Worm (Caenorhabditis elegans) whole organism, L2 larva: ENCODE results near the gene C14A4.6.
A peak's percentile ranks its signal among the peaks of the same experiment; 100 is the strongest.

ENCODE experiments used
- C34F6.9 ChIP-seq: fragments of 150-350 bp; optimal IDR thresholded peaks from 2 replicates; lab custom pipeline; 2014; ENCODE audit warnings: missing biosample characterization, missing genetic modification characterization
- F13H6.1 ChIP-seq: sonication (generic microtip); optimal IDR thresholded peaks from 2 replicates; lab custom pipeline; 2016; ENCODE audit warnings: missing genetic modification characterization, missing compliant biosample characterization
- R02D3.7 ChIP-seq: fragments of 150-350 bp; optimal IDR thresholded peaks from 2 replicates; lab custom pipeline; 2014; ENCODE audit warnings: missing biosample characterization, missing genetic modification characterization
- Y55F3AM.14 ChIP-seq: fragments of 200-800 bp; sonication (Bioruptor generic); optimal IDR thresholded peaks from 2 replicates; lab custom pipeline; 2018; ENCODE audit warnings: mild to moderate bottlenecking, missing genetic modification characterization, missing compliant biosample characterization
- alr-1 ChIP-seq: fragments of 150-350 bp; optimal IDR thresholded peaks from 2 replicates; lab custom pipeline; 2014; ENCODE audit warnings: missing biosample characterization, missing genetic modification characterization
- aly-2 ChIP-seq: fragments of 150-350 bp; optimal IDR thresholded peaks from 2 replicates; lab custom pipeline; 2014; ENCODE audit warnings: missing biosample characterization, missing genetic modification characterization
- ama-1 ChIP-seq: fragments of 150-350 bp; optimal IDR thresholded peaks from 2 replicates; lab custom pipeline; 2018; ENCODE audit warnings: inconsistent platforms
- ceh-16 ChIP-seq: fragments of 150-350 bp; optimal IDR thresholded peaks from 2 replicates; lab custom pipeline; 2014; ENCODE audit warnings: missing biosample characterization, missing genetic modification characterization
- ceh-82 ChIP-seq: fragments of 150-350 bp; optimal IDR thresholded peaks from 2 replicates; lab custom pipeline; 2014; ENCODE audit warnings: missing biosample characterization, missing genetic modification characterization
- crh-2 ChIP-seq: sonication (generic microtip); optimal IDR thresholded peaks from 2 replicates; lab custom pipeline; 2017; ENCODE audit warnings: missing biosample characterization, missing genetic modification characterization
- dmd-4 ChIP-seq: sonication (generic microtip); optimal IDR thresholded peaks from 2 replicates; lab custom pipeline; 2017; ENCODE audit warnings: missing biosample characterization, missing genetic modification characterization
- elt-1 ChIP-seq: fragments of 150-350 bp; optimal IDR thresholded peaks from 2 replicates; lab custom pipeline; 2014; ENCODE audit warnings: missing biosample characterization, missing genetic modification characterization
- elt-3 ChIP-seq: sonication (generic microtip); optimal IDR thresholded peaks from 2 replicates; lab custom pipeline; 2017; ENCODE audit warnings: missing biosample characterization, missing genetic modification characterization
- fos-1 ChIP-seq: fragments of 150-350 bp; optimal IDR thresholded peaks from 2 replicates; lab custom pipeline; 2014; ENCODE audit warnings: missing biosample characterization, missing genetic modification characterization
- gmeb-1 ChIP-seq: fragments of 150-350 bp; optimal IDR thresholded peaks from 2 replicates; lab custom pipeline; 2014; ENCODE audit warnings: missing biosample characterization, missing genetic modification characterization
- lin-11 ChIP-seq: fragments of 150-350 bp; sonication (generic microtip); optimal IDR thresholded peaks from 2 replicates; lab custom pipeline; 2014; ENCODE audit warnings: missing biosample characterization, missing genetic modification characterization, inconsistent platforms, mixed read lengths
- lin-13 ChIP-seq: fragments of 150-350 bp; optimal IDR thresholded peaks from 2 replicates; lab custom pipeline; 2014; ENCODE audit warnings: missing biosample characterization, missing genetic modification reagents, missing genetic modification characterization
- lin-39 ChIP-seq: fragments of 150-350 bp; optimal IDR thresholded peaks from 2 replicates; lab custom pipeline; 2014; ENCODE audit warnings: missing biosample characterization, missing genetic modification reagents, missing genetic modification characterization
- lsy-2 ChIP-seq, 2 experiments: fragments of 150-350 bp in 1 of 2; sonication (generic microtip) in 1 of 2; optimal IDR thresholded peaks; 2 replicates each; lab custom pipeline; 2014 to 2017; ENCODE audit warnings: missing biosample characterization in 2 of 2, missing genetic modification characterization in 2 of 2
- mab-5 ChIP-seq: fragments of 150-350 bp; optimal IDR thresholded peaks from 2 replicates; lab custom pipeline; 2014; ENCODE audit warnings: missing biosample characterization, missing genetic modification characterization
- mbf-1 ChIP-seq: sonication (generic microtip); optimal IDR thresholded peaks from 2 replicates; lab custom pipeline; 2017; ENCODE audit warnings: missing biosample characterization, missing genetic modification characterization
- mdl-1 ChIP-seq, 2 experiments: fragments of 150-350 bp in 1 of 2; sonication (generic microtip) in 1 of 2; optimal IDR thresholded peaks; 2 replicates each; lab custom pipeline; 2017; ENCODE audit warnings: missing biosample characterization in 2 of 2, missing genetic modification characterization in 2 of 2
- nhr-10 ChIP-seq: sonication (generic microtip); optimal IDR thresholded peaks from 2 replicates; lab custom pipeline; 2017; ENCODE audit warnings: missing biosample characterization, missing genetic modification characterization
- nhr-12 ChIP-seq: fragments of 150-350 bp; optimal IDR thresholded peaks from 2 replicates; lab custom pipeline; 2014; ENCODE audit warnings: missing biosample characterization, missing genetic modification characterization
- nhr-129 ChIP-seq: fragments of 150-350 bp; optimal IDR thresholded peaks from 2 replicates; lab custom pipeline; 2014; ENCODE audit warnings: missing biosample characterization, missing genetic modification characterization
- nhr-21 ChIP-seq: fragments of 150-350 bp; optimal IDR thresholded peaks from 2 replicates; lab custom pipeline; 2014; ENCODE audit warnings: missing biosample characterization, missing genetic modification characterization
- nhr-237 ChIP-seq: fragments of 150-350 bp; optimal IDR thresholded peaks from 2 replicates; lab custom pipeline; 2014; ENCODE audit warnings: missing biosample characterization, missing genetic modification characterization
- nhr-6 ChIP-seq: fragments of 150-350 bp; optimal IDR thresholded peaks from 2 replicates; lab custom pipeline; 2014; ENCODE audit warnings: missing biosample characterization, missing genetic modification characterization
- nhr-77 ChIP-seq: fragments of 150-350 bp; optimal IDR thresholded peaks from 2 replicates; lab custom pipeline; 2014; ENCODE audit warnings: missing biosample characterization, missing genetic modification characterization
- sem-4 ChIP-seq: fragments of 150-350 bp; optimal IDR thresholded peaks from 2 replicates; lab custom pipeline; 2014; ENCODE audit warnings: missing biosample characterization, missing genetic modification reagents, missing genetic modification characterization
- snpc-4 ChIP-seq: fragments of 150-350 bp; optimal IDR thresholded peaks from 2 replicates; lab custom pipeline; 2014; ENCODE audit warnings: missing biosample characterization, missing genetic modification characterization
- unc-39 ChIP-seq: fragments of 150-350 bp; optimal IDR thresholded peaks from 2 replicates; lab custom pipeline; 2014; ENCODE audit warnings: missing biosample characterization, missing genetic modification characterization
- unc-55 ChIP-seq: fragments of 150-350 bp; sonication (generic microtip); optimal IDR thresholded peaks from 3 replicates; lab custom pipeline; 2014; ENCODE audit warnings: missing biosample characterization, missing genetic modification reagents, missing genetic modification characterization
- unc-62 ChIP-seq: fragments of 150-350 bp; optimal IDR thresholded peaks from 2 replicates; lab custom pipeline; 2014; ENCODE audit warnings: missing biosample characterization, missing genetic modification reagents, missing genetic modification characterization
- zag-1 ChIP-seq: fragments of 150-350 bp; optimal IDR thresholded peaks from 2 replicates; lab custom pipeline; 2014; ENCODE audit warnings: missing biosample characterization, missing genetic modification characterization
- ztf-4 ChIP-seq: fragments of 150-350 bp; optimal IDR thresholded peaks from 2 replicates; lab custom pipeline; 2014; ENCODE audit warnings: missing biosample characterization, missing genetic modification characterization

C14A4.6 gene

ce11 chrII:10598039-10598438, 3.5 kb upstream of the C14A4.6 start, which contains the start of gene C14A4.8:
TSS of gene C14A4.8 (minus strand) at chrII:10598139.
- TF ChIP-seq alr-1: no peak
- no peak for TF ChIP-seq snpc-4 (tag; lab: Kevin White, UChicago)
- TF ChIP-seq dmd-4 (tag; lab: Kevin White, UChicago): no peak
- TF ChIP-seq zag-1: no peak
- TF ChIP-seq unc-39: no peak

DNA sequence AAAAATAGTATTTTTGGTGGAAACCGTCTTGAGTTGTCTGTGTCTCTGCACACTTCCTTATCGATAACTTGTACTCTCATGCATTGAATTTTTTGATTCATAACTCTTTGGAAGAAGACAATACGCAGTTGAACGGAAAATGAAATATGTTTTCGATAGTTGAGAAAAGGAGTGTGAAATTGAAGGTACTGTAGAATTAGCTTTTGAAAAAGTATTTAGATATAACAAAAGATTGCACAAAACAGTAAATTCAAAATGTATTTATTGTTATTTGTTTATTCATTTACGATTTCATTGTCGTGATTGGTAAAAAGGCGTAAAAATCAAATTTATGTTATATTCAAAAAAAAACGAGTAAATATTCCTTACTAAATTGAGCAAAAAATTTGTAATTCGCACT, 1.9 kb upstream of the C14A4.6 start, which contains the start of gene C14A4.7:
Gene C14A4.7, minus strand, starts transcription at position 101 of the 400 bp plus-strand sequence.
- no peak for TF ChIP-seq ztf-4 (tag; lab: Kevin White, UChicago)
- no peak for TF ChIP-seq unc-55 (GFP tag; lab: Kevin White, UChicago)
- peak; percentile 37 for TF ChIP-seq fos-1
- TF ChIP-seq unc-39: no peak

DNA sequence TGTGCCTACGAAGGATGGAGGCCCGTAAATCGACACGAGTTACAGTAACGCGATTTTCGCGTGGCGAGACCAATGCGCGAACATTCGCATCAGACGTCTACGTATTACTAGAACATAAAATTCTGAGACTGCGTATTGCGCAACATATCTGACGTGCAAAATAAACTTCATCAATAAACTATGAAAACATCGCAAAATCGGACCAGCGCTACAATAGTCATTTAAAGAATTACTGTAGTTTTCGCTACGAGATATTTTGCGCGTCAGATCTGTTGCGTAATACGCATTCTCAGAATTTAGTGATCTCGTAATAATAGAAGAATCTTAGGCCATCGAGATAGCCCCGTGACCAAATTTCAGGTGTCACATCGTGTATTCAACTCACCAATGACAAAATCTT, 264 bp downstream of the C14A4.6 start:
- no peak for TF ChIP-seq nhr-12
- TF ChIP-seq elt-1 (tag; lab: Kevin White, UChicago): no peak
- no peak for TF ChIP-seq ama-1 (lab: Kevin White, UChicago)
- TF ChIP-seq R02D3.7 (tag; lab: Kevin White, UChicago): no peak
- no peak for TF ChIP-seq ceh-16 (tag; lab: Kevin White, UChicago)
- TF ChIP-seq dmd-4 (tag; lab: Kevin White, UChicago): no peak
- no peak for TF ChIP-seq nhr-6 (tag; lab: Kevin White, UChicago)
- no peak for TF ChIP-seq crh-2 (tag; lab: Kevin White, UChicago)
- no peak for TF ChIP-seq alr-1
- TF ChIP-seq nhr-237 (tag; lab: Kevin White, UChicago): no peak
- TF ChIP-seq aly-2: no peak
- no peak for TF ChIP-seq unc-39
- TF ChIP-seq nhr-21 (tag; lab: Kevin White, UChicago): no peak
- no peak for TF ChIP-seq nhr-10 (tag; lab: Kevin White, UChicago)
- TF ChIP-seq lin-13: no peak
- no peak for TF ChIP-seq mab-5 (tag; lab: Kevin White, UChicago)
- no peak for TF ChIP-seq lsy-2 (tag; optimal IDR thresholded peaks at IDR 0.05; lab: Kevin White, UChicago)
- no peak for TF ChIP-seq gmeb-1 (tag; lab: Kevin White, UChicago)
- no peak for TF ChIP-seq sem-4 (tag; lab: Kevin White, UChicago)
- no peak for TF ChIP-seq C34F6.9 (tag; lab: Kevin White, UChicago)

ce11 chrII:10592452-10592851, 2.1 kb downstream of the C14A4.6 start, which contains the start of gene crn-5:
TSS of gene crn-5 (plus strand) at chrII:10592752.
- TF ChIP-seq lin-39 (tag; lab: Kevin White, UChicago) (no peak), fos-1 (no peak), mdl-1 (tag; optimal IDR thresholded peaks at IDR 0.05; lab: Kevin White, UChicago) (no peak), elt-3 (tag; lab: Kevin White, UChicago) (no peak), unc-62 (GFP tag; lab: Kevin White, UChicago) (no peak), ceh-16 (tag; lab: Kevin White, UChicago) (no peak), alr-1 (no peak), sem-4 (tag; lab: Kevin White, UChicago) (no peak), lin-11 (no peak), dmd-4 (tag; lab: Kevin White, UChicago) (no peak), mbf-1 (tag; lab: Kevin White, UChicago) (no peak), gmeb-1 (tag; lab: Kevin White, UChicago) (no peak), nhr-10 (tag; lab: Kevin White, UChicago) (no peak), F13H6.1 (tag; lab: Kevin White, UChicago) (no peak), ztf-4 (tag; lab: Kevin White, UChicago) (no peak)
- TF ChIP-seq, all 48 proteins: peak for 0

DNA sequence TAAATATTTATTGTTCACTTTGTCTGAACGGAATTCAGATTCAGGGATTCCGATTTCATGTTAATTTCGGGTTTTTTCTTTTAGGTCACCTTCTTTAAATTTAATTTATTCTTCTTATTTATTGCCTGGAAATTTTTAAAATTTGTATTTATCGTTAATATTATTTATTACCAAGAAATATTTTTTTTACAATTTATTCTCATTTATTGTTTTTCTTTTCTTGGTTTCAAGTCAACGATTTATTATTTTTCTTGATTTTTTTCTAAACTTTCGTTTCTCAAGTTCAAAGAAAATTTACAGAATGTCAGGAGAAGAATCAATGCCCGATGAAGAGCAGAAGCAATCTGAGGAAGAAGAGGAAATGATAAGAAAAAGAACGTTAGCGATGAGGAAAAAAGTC, 6.8 kb downstream of the C14A4.6 start, which contains the start of gene crn-3:
Gene crn-3, plus strand, starts transcription at position 301 of the 400 bp plus-strand sequence.
- TF ChIP-seq ceh-82: no peak
- no peak for TF ChIP-seq dmd-4 (tag; lab: Kevin White, UChicago)
- no peak for TF ChIP-seq nhr-77
- no peak for TF ChIP-seq Y55F3AM.14 (GFP tag; lab: Kevin White, UChicago)
- no peak for TF ChIP-seq crh-2 (tag; lab: Kevin White, UChicago)
- no peak for TF ChIP-seq nhr-129 (tag; lab: Kevin White, UChicago)
- no peak for TF ChIP-seq F13H6.1 (tag; lab: Kevin White, UChicago)
- TF ChIP-seq unc-62 (GFP tag; lab: Kevin White, UChicago): no peak
- TF ChIP-seq fos-1: no peak
- TF ChIP-seq unc-55 (GFP tag; lab: Kevin White, UChicago): no peak
- no peak for TF ChIP-seq lin-11
- no peak for TF ChIP-seq sem-4 (tag; lab: Kevin White, UChicago)
